Worm (Caenorhabditis elegans): ENCODE results near the gene T02B11.4.

T02B11.4 gene

ce11 chrV:903460-903859, 32.5 kb upstream of the T02B11.4 start, which contains the start of gene fmo-5 (continued):
- TF ChIP-seq spr-1 (tag; optimal IDR thresholded peaks at IDR 0.05) (no peak), daf-19 (GFP tag; conservative IDR thresholded peaks at IDR 0.05) (no peak), zfp-3 (GFP tag; conservative IDR thresholded peaks at IDR 0.05) (no peak), Y105C5A.15 (GFP tag; IDR thresholded peaks at IDR 0.05) (no peak), lin-29 (GFP tag; IDR thresholded peaks at IDR 0.05) (no peak), ztf-7 (tag; optimal IDR thresholded peaks at IDR 0.05) (no peak), set-16 (GFP tag; IDR thresholded peaks at IDR 0.05) (no peak), daf-16 (GFP tag; optimal IDR thresholded peaks at IDR 0.05) (no peak), daf-16 (tag; optimal IDR thresholded peaks at IDR 0.05) (peak; percentile 51), tag-97 (GFP tag; IDR thresholded peaks at IDR 0.05) (no peak), nhr-111 (GFP tag; optimal IDR thresholded peaks at IDR 0.05) (no peak), R02D3.7 (tag; optimal IDR thresholded peaks at IDR 0.05) (no peak), sdz-12 (GFP tag; optimal IDR thresholded peaks at IDR 0.05) (no peak), fos-1 (tag; optimal IDR thresholded peaks at IDR 0.05) (no peak), snpc-1.2 (GFP tag; IDR thresholded peaks at IDR 0.05) (no peak), ztf-11 (tag; optimal IDR thresholded peaks at IDR 0.05) (no peak), vab-7 (GFP tag; IDR thresholded peaks at IDR 0.05) (no peak), daf-8 (GFP tag; IDR thresholded peaks at IDR 0.05) (no peak), nhr-42 (GFP tag; IDR thresholded peaks at IDR 0.05) (0 out of 2 replicates have a peak, but pooled peaks have one; percentile 31), zag-1 (tag; optimal IDR thresholded peaks at IDR 0.05) (no peak), zip-11 (GFP tag; IDR thresholded peaks at IDR 0.05) (no peak), nhr-28 (tag; optimal IDR thresholded peaks at IDR 0.05) (peak; percentile 84), nhr-11 (tag; optimal IDR thresholded peaks at IDR 0.05) (no peak), ceh-82 (tag; optimal IDR thresholded peaks at IDR 0.05) (no peak), ZK546.5 (tag; optimal IDR thresholded peaks at IDR 0.05) (no peak), F10B5.3 (tag; optimal IDR thresholded peaks at IDR 0.05) (no peak), lin-39 (tag; optimal IDR thresholded peaks at IDR 0.05) (no peak), nhr-48 (tag; optimal IDR thresholded peaks at IDR 0.05) (peak; percentile 2), hlh-11 (tag; optimal IDR thresholded peaks at IDR 0.05) (peak; percentile 57), madf-9 (GFP tag; conservative IDR thresholded peaks at IDR 0.05) (no peak), ceh-32 (tag; optimal IDR thresholded peaks at IDR 0.05; ENCODE audit: poor library complexity) (no peak), Y5F2A.4 (GFP tag; optimal IDR thresholded peaks at IDR 0.05) (no peak), zip-2 (tag; optimal IDR thresholded peaks at IDR 0.05) (no peak), nhr-10 (tag; optimal IDR thresholded peaks at IDR 0.05) (no peak), Y48G9A.11 (GFP tag; IDR thresholded peaks at IDR 0.05) (no peak), mdl-1 (tag; optimal IDR thresholded peaks at IDR 0.05) (peak; percentile 48 to 91), cey-2 (tag; optimal IDR thresholded peaks at IDR 0.05; ENCODE audit: borderline replicate concordance, insufficient read depth) (no peak), nhr-77 (tag; optimal IDR thresholded peaks at IDR 0.05) (peak; percentile 51), dve-1 (tag; optimal IDR thresholded peaks at IDR 0.05; ENCODE audit: insufficient read depth) (peak; percentile 59), fkh-10 (GFP tag; optimal IDR thresholded peaks at IDR 0.05) (no peak), daf-12 (tag; optimal IDR thresholded peaks at IDR 0.05) (no peak), unc-130 (GFP tag; optimal IDR thresholded peaks at IDR 0.05) (no peak), skn-1 (tag; optimal IDR thresholded peaks at IDR 0.05) (no peak), jun-1 (tag; optimal IDR thresholded peaks at IDR 0.05) (no peak), ces-1 (GFP tag; optimal IDR thresholded peaks at IDR 0.05) (no peak), hmg-1.1 (GFP tag; IDR thresholded peaks at IDR 0.05) (no peak), nhr-6 (tag; optimal IDR thresholded peaks at IDR 0.05) (no peak), snpc-4 (tag; optimal IDR thresholded peaks at IDR 0.05) (no peak), ZK337.2 (GFP tag; IDR thresholded peaks at IDR 0.05) (no peak), aha-1 (tag) (no peak), php-3 (GFP tag; IDR thresholded peaks at IDR 0.05) (peak; percentile 50; the same call in 1 of the 2 replicates), mep-1 (tag; optimal IDR thresholded peaks at IDR 0.05) (no peak), nhr-237 (tag; optimal IDR thresholded peaks at IDR 0.05) (no peak), attf-4 (tag; optimal IDR thresholded peaks at IDR 0.05) (no peak)

All from whole organism, L4 larva.